Fruit fly (Drosophila melanogaster) whole organism, embryonic: ENCODE results near the gene CG31957.

Experiments used
- Ada2b ChIP-seq: fragments of 200-800 bp; sonication (Bioruptor generic); IDR thresholded peaks from 2 replicates; pipeline ENCODE4 v1.3.6; 2022; ENCODE audit warnings: missing biosample characterization, missing genetic modification characterization
- Atf-2 ChIP-seq: fragments of 200-800 bp; sonication (Bioruptor generic); optimal IDR thresholded peaks from 2 replicates; lab custom pipeline; 2016; ENCODE audit warnings: missing biosample characterization, missing genetic modification characterization
- Atf6 ChIP-seq: fragments of 200-800 bp; sonication (Bioruptor generic); IDR thresholded peaks from 2 replicates; pipeline ENCODE4 v1.3.6; 2022; ENCODE audit warnings: missing biosample characterization, missing genetic modification characterization
- Awh ChIP-seq: fragments of 200-800 bp; sonication (Bioruptor generic); IDR thresholded peaks from 2 replicates; pipeline ENCODE4, ENCODE4 v1.3.6; 2022; ENCODE audit warnings: missing biosample characterization, missing genetic modification characterization
- CG10267 ChIP-seq: fragments of 200-800 bp; sonication (Bioruptor generic); optimal IDR thresholded peaks from 2 replicates; lab custom pipeline; 2018; ENCODE audit warnings: missing biosample characterization, mild to moderate bottlenecking, missing genetic modification characterization, moderate library complexity
- CG10543 ChIP-seq: fragments of 200-800 bp; sonication (Bioruptor generic); optimal IDR thresholded peaks from 3 replicates; lab custom pipeline; 2017; ENCODE audit warnings: missing biosample characterization, mild to moderate bottlenecking, missing genetic modification characterization, moderate library complexity
- CG11560 ChIP-seq: fragments of 200-800 bp; sonication (Bioruptor generic); IDR thresholded peaks from 3 replicates; pipeline ENCODE4 v1.3.6; 2022; ENCODE audit warnings: missing biosample characterization, missing genetic modification characterization
- CG12155 ChIP-seq: fragments of 200-800 bp; sonication (Bioruptor generic); optimal IDR thresholded peaks from 3 replicates; lab custom pipeline; 2016; ENCODE audit warnings: missing biosample characterization, missing genetic modification characterization
- CG14050 ChIP-seq: fragments of 200-800 bp; sonication (Bioruptor generic); IDR thresholded peaks from 3 replicates; pipeline ENCODE4 v1.3.6; 2022; ENCODE audit warnings: missing biosample characterization, missing genetic modification characterization
- CG14441 ChIP-seq: fragments of 200-800 bp; sonication (Bioruptor generic); IDR thresholded peaks from 2 replicates; pipeline ENCODE4 v1.3.6; 2022; ENCODE audit warnings: missing biosample characterization, missing genetic modification characterization
- CG14710 ChIP-seq: fragments of 200-800 bp; sonication (Bioruptor generic); optimal IDR thresholded peaks from 3 replicates; lab custom pipeline; 2019; ENCODE audit warnings: missing biosample characterization, mild to moderate bottlenecking, missing genetic modification characterization, moderate library complexity
- CG15011 ChIP-seq: fragments of 200-800 bp; sonication (Bioruptor generic); optimal IDR thresholded peaks from 3 replicates; lab custom pipeline; 2018; ENCODE audit warnings: missing biosample characterization, mild to moderate bottlenecking, missing genetic modification characterization
- CG15269 ChIP-seq: fragments of 200-800 bp; sonication (Bioruptor generic); optimal IDR thresholded peaks from 2 replicates; lab custom pipeline; 2018; ENCODE audit warnings: missing biosample characterization, mild to moderate bottlenecking, missing genetic modification characterization, moderate library complexity
- CG15479 ChIP-seq: fragments of 200-800 bp; sonication (Bioruptor generic); optimal IDR thresholded peaks from 3 replicates; lab custom pipeline; 2019; ENCODE audit warnings: missing biosample characterization, mild to moderate bottlenecking, missing genetic modification characterization, moderate library complexity
- CG16813 ChIP-seq: fragments of 200-800 bp; sonication (Bioruptor generic); IDR thresholded peaks from 3 replicates; pipeline ENCODE4 v1.3.6; 2022; ENCODE audit warnings: missing biosample characterization, missing genetic modification characterization; ENCODE audit not compliant: partially characterized antibody
- CG1832 ChIP-seq: fragments of 200-800 bp; sonication (Bioruptor generic); optimal IDR thresholded peaks from 2 replicates; lab custom pipeline; 2017; ENCODE audit warnings: missing biosample characterization, mild to moderate bottlenecking, missing genetic modification characterization, inconsistent platforms
- CG30403 ChIP-seq: fragments of 200-800 bp; sonication (Bioruptor generic); optimal IDR thresholded peaks from 3 replicates; lab custom pipeline; 2016; ENCODE audit warnings: missing biosample characterization, missing genetic modification characterization
- CG31388 ChIP-seq: fragments of 200-800 bp; sonication (Bioruptor generic); optimal IDR thresholded peaks from 2 replicates; lab custom pipeline; 2016; ENCODE audit warnings: missing biosample characterization, missing genetic modification characterization
- CG31441 ChIP-seq: fragments of 200-800 bp; sonication (Bioruptor generic); IDR thresholded peaks from 2 replicates; pipeline ENCODE4 v1.3.6; 2022; ENCODE audit warnings: missing biosample characterization, missing genetic modification characterization
- CG3407 ChIP-seq: fragments of 200-800 bp; sonication (Bioruptor generic); optimal IDR thresholded peaks from 2 replicates; lab custom pipeline; 2018; ENCODE audit warnings: missing biosample characterization, mild to moderate bottlenecking, missing genetic modification characterization
- CG3838 ChIP-seq: fragments of 200-800 bp; sonication (Bioruptor generic); optimal IDR thresholded peaks from 3 replicates; lab custom pipeline; 2016; ENCODE audit warnings: missing biosample characterization, missing genetic modification characterization
- CG42726 ChIP-seq: fragments of 200-800 bp; sonication (Bioruptor generic); IDR thresholded peaks from 2 replicates; pipeline ENCODE4 v1.3.6; 2022; ENCODE audit warnings: missing biosample characterization, missing genetic modification characterization; ENCODE audit not compliant: partially characterized antibody
- CG4424 ChIP-seq: fragments of 200-800 bp; sonication (Bioruptor generic); optimal IDR thresholded peaks from 3 replicates; lab custom pipeline; 2016; ENCODE audit warnings: missing biosample characterization, missing genetic modification characterization
- CG4617 ChIP-seq: fragments of 200-800 bp; sonication (Bioruptor generic); optimal IDR thresholded peaks from 3 replicates; lab custom pipeline; 2016; ENCODE audit warnings: missing biosample characterization, missing genetic modification characterization, borderline replicate concordance
- CG5245 ChIP-seq: fragments of 200-800 bp; sonication (Bioruptor generic); optimal IDR thresholded peaks from 3 replicates; lab custom pipeline; 2016; ENCODE audit warnings: missing biosample characterization, missing genetic modification characterization
- CG6654 ChIP-seq: fragments of 200-800 bp; sonication (Bioruptor generic); optimal IDR thresholded peaks from 2 replicates; lab custom pipeline; 2017; ENCODE audit warnings: missing biosample characterization, mild to moderate bottlenecking, missing genetic modification characterization
- CG6689 ChIP-seq: fragments of 200-800 bp; sonication (Bioruptor generic); IDR thresholded peaks from 2 replicates; pipeline ENCODE4 v1.3.6; 2022; ENCODE audit warnings: missing biosample characterization, missing genetic modification characterization
- CG7839 ChIP-seq: fragments of 200-800 bp; sonication (Bioruptor generic); optimal IDR thresholded peaks from 3 replicates; lab custom pipeline; 2018; ENCODE audit warnings: missing biosample characterization, mild to moderate bottlenecking, missing genetic modification characterization, moderate library complexity
- CG8478 ChIP-seq: fragments of >200 bp; optimal IDR thresholded peaks from 2 replicates; lab custom pipeline; 2018
- Dref ChIP-seq: fragments of 200-800 bp; sonication (Bioruptor generic); IDR thresholded peaks from 2 replicates; pipeline ENCODE4 v1.3.6; 2022; ENCODE audit warnings: missing biosample characterization, missing genetic modification characterization
- Drgx ChIP-seq: fragments of 200-800 bp; sonication (Bioruptor generic); IDR thresholded peaks from 2 replicates; pipeline ENCODE4 v1.3.6; 2022; ENCODE audit warnings: missing biosample characterization, missing genetic modification characterization
- Ets97D ChIP-seq: fragments of 200-800 bp; sonication (Bioruptor generic); optimal IDR thresholded peaks from 3 replicates; lab custom pipeline; 2016; ENCODE audit warnings: missing biosample characterization, missing genetic modification characterization
- Fer1 ChIP-seq: fragments of 200-800 bp; sonication (Bioruptor generic); optimal IDR thresholded peaks from 2 replicates; lab custom pipeline; 2017; ENCODE audit warnings: missing biosample characterization, mild to moderate bottlenecking, missing genetic modification characterization
- Gug ChIP-seq: fragments of 200-800 bp; sonication (Bioruptor generic); IDR thresholded peaks from 4 replicates; pipeline ENCODE4 v1.3.6; 2022; ENCODE audit warnings: missing biosample characterization, missing genetic modification characterization
- H15 ChIP-seq: fragments of 200-800 bp; sonication (Bioruptor generic); IDR thresholded peaks from 3 replicates; pipeline ENCODE4 v1.3.6; 2022; ENCODE audit warnings: missing biosample characterization, missing genetic modification characterization
- Lpt ChIP-seq: fragments of >200 bp; optimal IDR thresholded peaks from 2 replicates; lab custom pipeline; 2018; ENCODE audit warnings: missing biosample characterization, missing genetic modification characterization
- Max ChIP-seq: fragments of 200-800 bp; sonication (Bioruptor generic); optimal IDR thresholded peaks from 2 replicates; lab custom pipeline; 2016; ENCODE audit warnings: missing biosample characterization, mild to moderate bottlenecking, missing genetic modification characterization
- Med ChIP-seq: fragments of 200-800 bp; sonication (Bioruptor generic); peaks from one replicate; lab custom pipeline; 2016; ENCODE audit warnings: missing biosample characterization, missing genetic modification characterization, mild to moderate bottlenecking, inconsistent platforms, moderate library complexity
- Oli ChIP-seq: fragments of 200-800 bp; sonication (Bioruptor generic); optimal IDR thresholded peaks from 2 replicates; lab custom pipeline; 2018; ENCODE audit warnings: missing biosample characterization, mild to moderate bottlenecking, missing genetic modification characterization, moderate library complexity
- Opbp ChIP-seq: fragments of 200-800 bp; sonication (Bioruptor generic); IDR thresholded peaks from 3 replicates; pipeline ENCODE4 v1.3.6; 2022; ENCODE audit warnings: missing biosample characterization, missing genetic modification characterization; ENCODE audit not compliant: partially characterized antibody
- Ptx1 ChIP-seq: fragments of 200-800 bp; sonication (Bioruptor generic); IDR thresholded peaks from 2 replicates; pipeline ENCODE4 v1.3.6; 2022; ENCODE audit warnings: missing biosample characterization, missing genetic modification characterization
- btn ChIP-seq: fragments of 200-800 bp; sonication (Bioruptor generic); optimal IDR thresholded peaks from 2 replicates; lab custom pipeline; 2016; ENCODE audit warnings: missing biosample characterization, missing genetic modification characterization
- da ChIP-seq: fragments of 200-800 bp; sonication (Bioruptor generic); optimal IDR thresholded peaks from 2 replicates; lab custom pipeline; 2016; ENCODE audit warnings: missing biosample characterization, missing genetic modification characterization
- ewg ChIP-seq: fragments of 200-800 bp; sonication (Bioruptor generic); optimal IDR thresholded peaks from 3 replicates; lab custom pipeline; 2017; ENCODE audit warnings: mild to moderate bottlenecking, missing biosample characterization, missing genetic modification reagents, missing genetic modification characterization
- fru ChIP-seq: fragments of >200 bp; optimal IDR thresholded peaks from 2 replicates; lab custom pipeline; 2017
- gcm ChIP-seq: fragments of 200-800 bp; sonication (Bioruptor generic); optimal IDR thresholded peaks from 2 replicates; lab custom pipeline; 2019; ENCODE audit warnings: missing biosample characterization, mild to moderate bottlenecking, missing genetic modification characterization, moderate library complexity
- gem ChIP-seq: fragments of 200-800 bp; sonication (Bioruptor generic); optimal IDR thresholded peaks from 2 replicates; lab custom pipeline; 2019; ENCODE audit warnings: missing biosample characterization, mild to moderate bottlenecking, missing genetic modification characterization, moderate library complexity
- h ChIP-seq: fragments of >200 bp; optimal IDR thresholded peaks from 2 replicates; lab custom pipeline; 2017
- klu ChIP-seq: fragments of 200-800 bp; sonication (Bioruptor generic); IDR thresholded peaks from 2 replicates; pipeline ENCODE4 v1.3.6; 2022; ENCODE audit warnings: missing biosample characterization, missing genetic modification characterization
- mld ChIP-seq: fragments of 200-800 bp; sonication (Bioruptor generic); IDR thresholded peaks from 3 replicates; pipeline ENCODE4 v1.3.6; 2022; ENCODE audit warnings: missing biosample characterization, missing genetic modification characterization; ENCODE audit not compliant: partially characterized antibody
- pum ChIP-seq: fragments of 200-800 bp; sonication (Bioruptor generic); optimal IDR thresholded peaks from 2 replicates; lab custom pipeline; 2016; ENCODE audit warnings: missing biosample characterization, missing genetic modification characterization
- slp2 ChIP-seq: fragments of 200-800 bp; sonication (Bioruptor generic); optimal IDR thresholded peaks from 2 replicates; lab custom pipeline; 2016; ENCODE audit warnings: missing biosample characterization, missing genetic modification characterization
- wek ChIP-seq: fragments of 200-800 bp; sonication (Bioruptor generic); optimal IDR thresholded peaks from 3 replicates; lab custom pipeline; 2018; ENCODE audit warnings: missing biosample characterization, mild to moderate bottlenecking, missing genetic modification characterization, moderate library complexity

CG31957 gene

DNA sequence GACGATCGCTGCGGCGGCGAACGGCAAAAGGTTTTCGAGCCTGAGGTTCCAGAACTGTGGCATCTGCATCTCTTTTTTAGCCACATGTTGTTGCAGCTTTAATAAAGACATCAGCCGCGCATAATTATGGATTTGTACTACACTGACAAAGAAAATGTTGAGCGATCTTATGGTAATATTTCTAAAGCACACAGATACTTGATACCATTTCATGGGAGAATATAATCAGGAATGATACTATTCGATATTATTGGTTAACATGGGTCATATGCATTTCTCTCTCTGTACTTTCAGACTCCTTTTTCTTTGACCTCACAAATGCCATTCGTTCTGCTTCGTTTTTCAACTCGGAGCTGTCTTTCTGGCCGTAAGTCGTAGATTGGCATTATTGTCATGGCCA lies 20.1 kb downstream of the CG31957 start (continued):
- TF ChIP-seq CG15269 (tag; lab: Kevin White, UChicago), result no peak
- TF ChIP-seq Awh (GFP tag; lab: Robert Waterston, UW), result 0 out of 2 replicates have a peak, but pooled peaks have one; percentile 13
- peak; percentile 14 for TF ChIP-seq slp2
- no peak for TF ChIP-seq CG8478 (lab: Kevin White, UChicago)
- no peak for TF ChIP-seq CG14050 (GFP tag; lab: Robert Waterston, UW)
- TF ChIP-seq Gug (GFP tag; lab: Robert Waterston, UW), result no peak
- TF ChIP-seq Oli (tag; lab: Kevin White, UChicago), result peak; percentile 42
- no peak for TF ChIP-seq CG6654 (GFP tag; lab: Kevin White, UChicago)
- TF ChIP-seq CG30403 (GFP tag; lab: Kevin White, UChicago), result peak; percentile 19
- TF ChIP-seq Med, result peak; percentile 75
- TF ChIP-seq ewg (GFP tag; lab: Kevin White, UChicago), result peak; percentile 14
- no peak for TF ChIP-seq CG42726 (GFP tag; lab: Robert Waterston, UW)
- TF ChIP-seq gem (tag; lab: Kevin White, UChicago), result peak; percentile 59
- TF ChIP-seq Atf6 (GFP tag; lab: Robert Waterston, UW), result no peak
- no peak for TF ChIP-seq Drgx (GFP tag; lab: Robert Waterston, UW)
- TF ChIP-seq CG31441, result peak; percentile 53; the same call in 1 of the 2 replicates
- TF ChIP-seq CG7839 (tag; lab: Kevin White, UChicago), result peak; percentile 44
- no peak for TF ChIP-seq H15 (GFP tag; lab: Robert Waterston, UW)
- no peak for TF ChIP-seq CG10543 (GFP tag; lab: Kevin White, UChicago)
- peak; percentile 62 for TF ChIP-seq CG10267 (tag; lab: Kevin White, UChicago)
- no peak for TF ChIP-seq Ets97D (GFP tag; lab: Kevin White, UChicago)
- TF ChIP-seq CG15479 (GFP tag; lab: Kevin White, UChicago), result no peak
- TF ChIP-seq Ptx1 (GFP tag; lab: Robert Waterston, UW), result no peak
- TF ChIP-seq CG31388 (GFP tag; lab: Kevin White, UChicago), result no peak
- peak; percentile 31 for TF ChIP-seq pum (GFP tag; lab: Kevin White, UChicago)
- peak; percentile 47 for TF ChIP-seq CG4424 (GFP tag; lab: Kevin White, UChicago)
- no peak for TF ChIP-seq CG14441 (GFP tag; lab: Robert Waterston, UW)
- TF ChIP-seq Fer1, result no peak
- TF ChIP-seq CG1832 (GFP tag; lab: Kevin White, UChicago), result no peak
- no peak for TF ChIP-seq wek (GFP tag; lab: Kevin White, UChicago)
- TF ChIP-seq Lpt, result no peak
- no peak for TF ChIP-seq CG11560 (tag; lab: Robert Waterston, UW)
- TF ChIP-seq CG4617 (GFP tag; lab: Kevin White, UChicago), result no peak
- no peak for TF ChIP-seq btn
- TF ChIP-seq CG14710 (tag; lab: Kevin White, UChicago), result peak; percentile 63
- no peak for TF ChIP-seq da (GFP tag; lab: Kevin White, UChicago)
- TF ChIP-seq CG12155, result no peak
- TF ChIP-seq fru, result no peak
- peak; percentile 61 for TF ChIP-seq CG6689 (GFP tag; lab: Robert Waterston, UW)
- TF ChIP-seq Ada2b, result peak; percentile 33; the same call in 1 of the 2 replicates
- no peak for TF ChIP-seq Dref (GFP tag; lab: Robert Waterston, UW)
- TF ChIP-seq Atf-2 (GFP tag; lab: Kevin White, UChicago), result peak; percentile 14
- TF ChIP-seq CG16813 (GFP tag; lab: Robert Waterston, UW), result no peak
- no peak for TF ChIP-seq CG15011 (GFP tag; lab: Kevin White, UChicago)
- no peak for TF ChIP-seq Opbp
- no peak for TF ChIP-seq h (lab: Kevin White, UChicago)
- peak; percentile 51 for TF ChIP-seq CG5245
- TF ChIP-seq gcm, result peak; percentile 20
- TF ChIP-seq klu (GFP tag; lab: Robert Waterston, UW), result no peak
- TF ChIP-seq Max (GFP tag; lab: Kevin White, UChicago), result no peak
- peak; percentile 44 for TF ChIP-seq CG3407 (GFP tag; lab: Kevin White, UChicago)
- TF ChIP-seq mld (GFP tag; lab: Robert Waterston, UW), result no peak
- TF ChIP-seq CG3838 (GFP tag; lab: Kevin White, UChicago), result no peak
